Worm (Caenorhabditis elegans) whole organism, late embryonic: ENCODE data around the gene F09G2.2.

ENCODE experiments used
- C08G9.2 ChIP-seq: sonication (generic microtip); optimal IDR thresholded peaks from 2 replicates; lab custom pipeline; 2016; ENCODE audit warnings: mild to moderate bottlenecking, missing genetic modification characterization, moderate library complexity, missing compliant biosample characterization
- C38D4.7 ChIP-seq: fragments of 200-800 bp; sonication (Bioruptor generic); optimal IDR thresholded peaks from 2 replicates; lab custom pipeline; 2018; ENCODE audit warnings: mild to moderate bottlenecking, missing genetic modification characterization, moderate library complexity, missing compliant biosample characterization
- F13H6.1 ChIP-seq: sonication (generic microtip); optimal IDR thresholded peaks from 2 replicates; lab custom pipeline; 2016; ENCODE audit warnings: missing genetic modification characterization, missing compliant biosample characterization
- ahr-1 ChIP-seq: sonication (generic microtip); optimal IDR thresholded peaks from 2 replicates; lab custom pipeline; 2016; ENCODE audit warnings: missing genetic modification characterization, missing compliant biosample characterization
- ama-1 ChIP-seq: fragments of 150-350 bp; optimal IDR thresholded peaks from 2 replicates; lab custom pipeline; 2014
- ceh-18 ChIP-seq: sonication (generic microtip); optimal IDR thresholded peaks from 2 replicates; lab custom pipeline; 2016; ENCODE audit warnings: missing genetic modification characterization, missing compliant biosample characterization
- ceh-2 ChIP-seq: sonication (generic microtip); optimal IDR thresholded peaks from 2 replicates; lab custom pipeline; 2016; ENCODE audit warnings: missing genotype, missing genetic modification characterization, missing compliant biosample characterization
- ceh-24 ChIP-seq: sonication (generic microtip); optimal IDR thresholded peaks from 2 replicates; lab custom pipeline; 2016; ENCODE audit warnings: mild to moderate bottlenecking, missing genetic modification characterization, missing compliant biosample characterization
- ceh-31 ChIP-seq: sonication (generic microtip); optimal IDR thresholded peaks from 2 replicates; lab custom pipeline; 2016; ENCODE audit warnings: missing genetic modification characterization, missing compliant biosample characterization
- ceh-48 ChIP-seq: sonication (generic microtip); optimal IDR thresholded peaks from 2 replicates; lab custom pipeline; 2016; ENCODE audit warnings: missing genetic modification characterization, inconsistent platforms, missing compliant biosample characterization
- ceh-6 ChIP-seq: fragments of 200-800 bp; sonication (Bioruptor generic); optimal IDR thresholded peaks from 2 replicates; lab custom pipeline; 2018; ENCODE audit warnings: mild to moderate bottlenecking, missing genetic modification characterization, missing compliant biosample characterization
- ceh-9 ChIP-seq: sonication (generic microtip); optimal IDR thresholded peaks from 2 replicates; lab custom pipeline; 2016; ENCODE audit warnings: mild to moderate bottlenecking, missing genetic modification characterization, inconsistent platforms, missing compliant biosample characterization
- che-1 ChIP-seq: sonication (generic microtip); optimal IDR thresholded peaks from 2 replicates; lab custom pipeline; 2016; ENCODE audit warnings: mild to moderate bottlenecking, missing genetic modification characterization, missing compliant biosample characterization
- dve-1 ChIP-seq: sonication (generic microtip); optimal IDR thresholded peaks from 2 replicates; lab custom pipeline; 2017; ENCODE audit warnings: antibody characterized with exemption, mild to moderate bottlenecking, missing genetic modification characterization, missing compliant biosample characterization
- elt-2 ChIP-seq: sonication (generic microtip); optimal IDR thresholded peaks from 2 replicates; lab custom pipeline; 2016; ENCODE audit warnings: missing genetic modification reagents, missing genetic modification characterization, missing compliant biosample characterization
- eyg-1 ChIP-seq: sonication (generic microtip); optimal IDR thresholded peaks from 2 replicates; lab custom pipeline; 2016; ENCODE audit warnings: missing genotype, missing genetic modification characterization, missing compliant biosample characterization
- fax-1 ChIP-seq: sonication (generic microtip); optimal IDR thresholded peaks from 2 replicates; lab custom pipeline; 2016; ENCODE audit warnings: missing genotype, missing genetic modification characterization, missing compliant biosample characterization
- fkh-6 ChIP-seq: sonication (generic microtip); optimal IDR thresholded peaks from 2 replicates; lab custom pipeline; 2016; ENCODE audit warnings: missing genetic modification characterization, missing compliant biosample characterization
- hlh-30 ChIP-seq: sonication (generic microtip); optimal IDR thresholded peaks from 2 replicates; lab custom pipeline; 2017; ENCODE audit warnings: antibody characterized with exemption, missing genetic modification characterization, missing compliant biosample characterization; ENCODE audit not compliant: insufficient read depth
- hlh-6 ChIP-seq: sonication (generic microtip); optimal IDR thresholded peaks from 2 replicates; lab custom pipeline; 2016; ENCODE audit warnings: missing genotype, missing genetic modification characterization, missing compliant biosample characterization
- madf-2 ChIP-seq: sonication (generic microtip); optimal IDR thresholded peaks from 2 replicates; lab custom pipeline; 2017; ENCODE audit warnings: missing genetic modification characterization, missing compliant biosample characterization
- nhr-232 ChIP-seq: sonication (generic microtip); optimal IDR thresholded peaks from 2 replicates; lab custom pipeline; 2016; ENCODE audit warnings: missing genetic modification characterization, missing compliant biosample characterization
- pag-3 ChIP-seq: sonication (generic microtip); optimal IDR thresholded peaks from 2 replicates; lab custom pipeline; 2016; ENCODE audit warnings: missing compliant biosample characterization, missing genetic modification characterization, borderline replicate concordance
- pax-1 ChIP-seq: fragments of 150-350 bp; optimal IDR thresholded peaks from 2 replicates; lab custom pipeline; 2014; ENCODE audit warnings: missing biosample characterization, missing genetic modification characterization
- pros-1 ChIP-seq: fragments of 150-350 bp; optimal IDR thresholded peaks from 2 replicates; lab custom pipeline; 2014; ENCODE audit warnings: missing biosample characterization, missing genetic modification reagents, missing genetic modification characterization
- rnt-1 ChIP-seq: sonication (generic microtip); optimal IDR thresholded peaks from 2 replicates; lab custom pipeline; 2016; ENCODE audit warnings: missing genetic modification characterization, missing compliant biosample characterization
- ttx-3 ChIP-seq: sonication (generic microtip); optimal IDR thresholded peaks from 2 replicates; lab custom pipeline; 2016; ENCODE audit warnings: missing genetic modification reagents, missing genetic modification characterization, missing compliant biosample characterization
- unc-42 ChIP-seq: sonication (generic microtip); optimal IDR thresholded peaks from 2 replicates; lab custom pipeline; 2016; ENCODE audit warnings: missing genotype, missing genetic modification characterization, missing compliant biosample characterization
- unc-55 ChIP-seq: sonication (generic microtip); optimal IDR thresholded peaks from 2 replicates; lab custom pipeline; 2017; ENCODE audit warnings: missing biosample characterization, missing genetic modification reagents, missing genetic modification characterization
- unc-86 ChIP-seq: sonication (generic microtip); optimal IDR thresholded peaks from 2 replicates; lab custom pipeline; 2016; ENCODE audit warnings: missing genetic modification characterization, missing compliant biosample characterization
- ztf-16 ChIP-seq: sonication (generic microtip); optimal IDR thresholded peaks from 2 replicates; lab custom pipeline; 2017; ENCODE audit warnings: missing genetic modification characterization, missing compliant biosample characterization

The F09G2.2 gene

ce11 chrV:7209001-7209400 is 12.3 kb downstream of the F09G2.2 start:
- TF ChIP-seq elt-2 = no peak

DNA sequence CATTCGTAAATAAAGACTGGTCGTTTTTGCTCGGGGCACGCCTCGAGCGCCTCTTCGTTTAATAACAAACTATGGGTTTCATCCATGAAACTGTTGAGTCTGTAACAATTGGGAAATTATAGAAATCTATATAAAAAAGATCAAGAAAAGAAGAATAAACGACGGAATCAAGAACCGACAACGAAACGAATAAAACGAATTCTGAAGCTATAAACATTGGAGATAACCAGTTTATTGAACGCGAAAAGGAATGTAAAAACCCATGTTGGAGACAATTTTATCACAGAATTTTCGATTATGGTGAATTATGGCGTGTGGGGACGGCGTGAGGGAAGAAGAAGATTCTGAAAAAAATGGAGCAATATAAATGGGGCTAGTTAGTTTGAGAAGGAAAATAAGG is 18.1 kb downstream of the F09G2.2 start, which contains the start of gene soap-1:
Gene soap-1 (minus strand): TSS at position 101 of the 400 bp plus-strand sequence.
- TF ChIP-seq ama-1 = no peak
- no peak for TF ChIP-seq unc-86
- no peak for TF ChIP-seq ceh-6 (GFP tag; lab: Kevin White, UChicago)
- TF ChIP-seq ztf-16 (tag; lab: Kevin White, UChicago) = no peak
- no peak for TF ChIP-seq F13H6.1 (tag; lab: Kevin White, UChicago)
- no peak for TF ChIP-seq pax-1 (tag; lab: Kevin White, UChicago)
- no peak for TF ChIP-seq hlh-30 (tag; lab: Kevin White, UChicago)
- TF ChIP-seq hlh-6 (tag; lab: Kevin White, UChicago) = no peak
- TF ChIP-seq che-1 (tag; lab: Kevin White, UChicago) = no peak
- no peak for TF ChIP-seq fax-1 (tag; lab: Kevin White, UChicago)
- no peak for TF ChIP-seq C08G9.2
- TF ChIP-seq unc-55 = no peak
- no peak for TF ChIP-seq fkh-6 (tag; lab: Kevin White, UChicago)
- no peak for TF ChIP-seq rnt-1 (tag; lab: Kevin White, UChicago)
- no peak for TF ChIP-seq C38D4.7 (GFP tag; lab: Kevin White, UChicago)
- TF ChIP-seq nhr-232 (tag; lab: Kevin White, UChicago) = no peak
- TF ChIP-seq ceh-24 (tag; lab: Kevin White, UChicago) = no peak
- no peak for TF ChIP-seq eyg-1
- no peak for TF ChIP-seq unc-42 (tag; lab: Kevin White, UChicago)

DNA sequence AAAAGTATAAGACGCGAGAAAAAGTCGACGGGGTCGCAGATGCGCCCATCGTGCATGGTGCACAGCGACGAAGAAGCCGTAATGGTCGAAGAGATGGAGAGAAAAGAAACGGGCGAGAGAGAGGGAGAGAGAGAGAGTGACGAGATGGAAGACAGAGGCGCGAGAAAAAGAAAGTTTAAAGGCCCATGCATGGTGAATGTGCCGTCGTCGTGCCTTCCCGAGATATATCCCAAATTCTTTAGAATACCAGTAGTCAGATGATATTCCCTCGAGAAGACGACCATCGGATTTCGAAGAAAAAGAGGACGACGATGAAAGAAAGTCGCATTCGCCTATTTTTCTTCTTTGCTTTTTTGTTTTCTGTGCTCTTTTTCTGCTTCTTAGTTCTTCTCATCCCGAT is 19.3 kb downstream of the F09G2.2 start:
- TF ChIP-seq ahr-1 (tag; lab: Kevin White, UChicago) = no peak
- TF ChIP-seq ceh-31 (tag; lab: Kevin White, UChicago) = peak; percentile 5
- peak; percentile 23 for TF ChIP-seq unc-42 (tag; lab: Kevin White, UChicago)
- no peak for TF ChIP-seq ceh-9 (tag; lab: Kevin White, UChicago)
- peak; percentile 4 for TF ChIP-seq ceh-18
- TF ChIP-seq, all 69 proteins: peak for 3

- no peak for TF ChIP-seq hlh-6 (tag; lab: Kevin White, UChicago)
- TF ChIP-seq nhr-232 (tag; lab: Kevin White, UChicago) = no peak
- TF ChIP-seq ttx-3 (tag; lab: Kevin White, UChicago) = no peak
Observed at ce11 chrV:7218988-7219387, 22.3 kb downstream of the F09G2.2 start, which contains the start of gene C13F10.5. C13F10.5 (minus strand) TSS chrV:7219088.

DNA sequence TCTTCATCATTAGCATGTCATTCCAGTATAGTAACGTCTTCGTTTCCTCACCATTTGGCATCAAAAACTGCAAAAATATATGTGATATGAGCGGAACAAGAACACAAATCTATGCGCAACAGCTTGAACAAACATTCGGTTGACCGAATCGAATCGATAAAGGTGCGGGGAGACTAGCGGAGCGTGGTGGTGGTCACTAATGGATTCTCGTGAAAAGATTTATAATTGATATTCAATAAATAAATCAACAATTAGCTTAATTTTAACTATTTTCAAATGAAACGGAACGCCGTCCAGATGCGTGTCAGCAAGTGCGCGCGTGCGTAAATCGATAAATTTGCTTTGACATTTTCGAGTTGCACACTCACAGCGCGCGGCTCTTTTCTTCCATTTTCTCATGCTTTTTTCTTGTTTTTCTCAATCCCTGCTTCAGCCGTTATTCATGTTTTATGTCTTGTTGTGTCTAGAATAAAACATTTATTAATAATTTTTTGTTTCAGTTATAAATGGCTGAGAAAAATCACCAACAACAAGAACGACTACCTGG is 24.3 kb downstream of the F09G2.2 start, which contains the start of the genes C13F10.8, C13F10.6 and kxd-1:
Gene C13F10.8 (minus strand): TSS at position 51 of the 547 bp plus-strand sequence.
Gene C13F10.6 (minus strand): TSS at position 67 of the 547 bp plus-strand sequence.
Gene kxd-1 (plus strand): TSS at position 497 of the 547 bp plus-strand sequence.
- no peak for TF ChIP-seq unc-42 (tag; lab: Kevin White, UChicago)
- no peak for TF ChIP-seq pros-1 (tag; lab: Kevin White, UChicago)
- TF ChIP-seq madf-2 (tag; lab: Kevin White, UChicago) = no peak
- TF ChIP-seq pag-3 (tag; lab: Kevin White, UChicago) = no peak
- TF ChIP-seq ceh-48 = peak; percentile 75

DNA sequence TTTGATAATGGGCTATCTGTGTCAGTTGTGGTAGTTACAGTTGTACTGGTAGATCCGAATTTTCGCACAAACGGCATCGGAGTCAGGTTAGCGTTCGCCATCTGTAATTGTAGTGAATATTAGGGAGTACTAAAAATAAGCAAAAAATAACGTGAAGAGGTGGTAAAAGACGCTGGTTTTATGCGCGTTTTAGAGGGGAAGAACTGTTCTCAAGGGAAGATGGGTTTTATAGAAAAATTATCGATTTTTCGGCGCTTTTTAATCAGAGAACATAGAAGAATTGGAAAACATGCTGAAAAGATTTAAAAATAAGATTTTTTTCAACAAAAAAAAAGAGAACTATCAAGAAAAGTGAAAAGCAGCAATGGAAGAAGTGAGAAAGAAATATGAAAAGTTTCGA is 26.4 kb downstream of the F09G2.2 start, which contains the start of gene C13F10.7:
Gene C13F10.7 (minus strand): TSS at position 101 of the 400 bp plus-strand sequence.
- TF ChIP-seq dve-1 (tag; lab: Kevin White, UChicago) (no peak), ceh-2 (tag; lab: Kevin White, UChicago) (no peak)
